Worm (Caenorhabditis elegans) whole organism, young adult: Measurements from ENCODE around the gene kars-1.

Source experiments
- D2030.7 ChIP-seq: fragments of 200-800 bp; sonication (Bioruptor generic); IDR thresholded peaks from 2 replicates; pipeline ENCODE4 v1.3.6; 2022; ENCODE audit warnings: missing genetic modification reagents, missing genetic modification characterization, missing compliant biosample characterization
- F23B12.7 ChIP-seq: sonication (generic microtip); optimal IDR thresholded peaks from 2 replicates; lab custom pipeline; 2017; ENCODE audit warnings: missing genetic modification characterization, mild to moderate bottlenecking, missing compliant biosample characterization, antibody characterized with exemption, moderate library complexity; ENCODE audit not compliant: insufficient read depth
- F33H1.4 ChIP-seq: fragments of 200-800 bp; sonication (Bioruptor generic); IDR thresholded peaks from 2 replicates; pipeline ENCODE4 v1.3.6; 2022; ENCODE audit warnings: missing genetic modification reagents, missing genetic modification characterization, missing compliant biosample characterization
- F37B4.10 ChIP-seq: fragments of 200-800 bp; sonication (Bioruptor generic); IDR thresholded peaks from 2 replicates; pipeline ENCODE4 v1.3.6; 2022; ENCODE audit warnings: missing genetic modification characterization, missing compliant biosample characterization
- F39B2.1 ChIP-seq: fragments of 200-800 bp; sonication (Bioruptor generic); IDR thresholded peaks from 2 replicates; pipeline ENCODE4 v1.3.6; 2022; ENCODE audit warnings: missing genetic modification reagents, missing genetic modification characterization, missing compliant biosample characterization
- F49E8.2 ChIP-seq: sonication (generic microtip); optimal IDR thresholded peaks from 3 replicates; lab custom pipeline; 2017; ENCODE audit warnings: missing genetic modification characterization, mild to moderate bottlenecking, missing compliant biosample characterization, antibody characterized with exemption, moderate library complexity; ENCODE audit not compliant: insufficient read depth
- F55B11.4 ChIP-seq: sonication (generic microtip); optimal IDR thresholded peaks from 2 replicates; lab custom pipeline; 2016; ENCODE audit warnings: missing compliant biosample characterization, missing genetic modification characterization, borderline replicate concordance; ENCODE audit not compliant: insufficient read depth
- K11D2.4 ChIP-seq: fragments of 200-800 bp; sonication (Bioruptor generic); IDR thresholded peaks from 2 replicates; pipeline ENCODE4 v1.3.6; 2022; ENCODE audit warnings: missing genetic modification reagents, missing genetic modification characterization, missing compliant biosample characterization
- K12H6.12 ChIP-seq: fragments of 200-800 bp; sonication (Bioruptor generic); optimal IDR thresholded peaks from 2 replicates; lab custom pipeline; 2018; ENCODE audit warnings: mild to moderate bottlenecking, missing genetic modification characterization, missing compliant biosample characterization
- T07F8.4 ChIP-seq: sonication (generic microtip); optimal IDR thresholded peaks from 2 replicates; lab custom pipeline; 2016; ENCODE audit warnings: mild to moderate bottlenecking, missing genetic modification characterization, moderate library complexity, missing compliant biosample characterization
- atf-7 ChIP-seq: sonication (generic microtip); optimal IDR thresholded peaks from 2 replicates; lab custom pipeline; 2017; ENCODE audit warnings: mild to moderate bottlenecking, missing genetic modification characterization, missing compliant biosample characterization
- attf-3 ChIP-seq: fragments of 200-800 bp; sonication (Bioruptor generic); conservative IDR thresholded peaks from 2 replicates; pipeline ENCODE4 v1.3.6; 2022; ENCODE audit warnings: missing genetic modification reagents, missing genetic modification characterization, missing compliant biosample characterization
- attf-5 ChIP-seq: fragments of 200-800 bp; sonication (Bioruptor generic); optimal IDR thresholded peaks from 2 replicates; lab custom pipeline; 2018; ENCODE audit warnings: mild to moderate bottlenecking, missing genetic modification characterization, missing compliant biosample characterization
- bed-1 ChIP-seq: fragments of 200-800 bp; sonication (Bioruptor generic); IDR thresholded peaks from 2 replicates; pipeline ENCODE4 v1.3.6; 2022; ENCODE audit warnings: missing genetic modification reagents, missing genetic modification characterization, missing compliant biosample characterization
- cebp-1 ChIP-seq, 2 experiments: fragments of 200-800 bp in 1 of 2; sonication (Bioruptor generic) in 1 of 2; sonication (generic microtip) in 1 of 2; IDR thresholded peaks in 1 of 2; optimal IDR thresholded peaks in 1 of 2; 2 replicates each; pipeline versions ENCODE4 v1.3.6 to Lab custom; 2017 to 2022; ENCODE audit warnings: missing compliant biosample characterization in 2 of 2, missing genetic modification characterization in 2 of 2, mild to moderate bottlenecking in 1 of 2, missing genetic modification reagents in 1 of 2, moderate library complexity in 1 of 2
- ceh-27 ChIP-seq: fragments of 200-800 bp; sonication (Bioruptor generic); optimal IDR thresholded peaks from 2 replicates; lab custom pipeline; 2018; ENCODE audit warnings: mild to moderate bottlenecking, missing genetic modification characterization, moderate library complexity, missing compliant biosample characterization
- chd-7 ChIP-seq: sonication (generic microtip); optimal IDR thresholded peaks from 2 replicates; lab custom pipeline; 2016; ENCODE audit warnings: mild to moderate bottlenecking, missing genetic modification characterization, moderate library complexity, missing compliant biosample characterization
- dox-1 ChIP-seq: fragments of 200-800 bp; sonication (Bioruptor generic); IDR thresholded peaks from 2 replicates; pipeline ENCODE4 v1.3.6; 2022; ENCODE audit warnings: missing genetic modification reagents, missing genetic modification characterization, missing compliant biosample characterization
- dpl-1 ChIP-seq: fragments of 150-350 bp; optimal IDR thresholded peaks from 2 replicates; lab custom pipeline; 2014; ENCODE audit warnings: missing biosample characterization, missing genetic modification reagents, missing genetic modification characterization
- him-1 ChIP-seq: sonication (generic microtip); optimal IDR thresholded peaks from 2 replicates; lab custom pipeline; 2016; ENCODE audit warnings: missing genotype, missing genetic modification reagents, missing genetic modification characterization, missing compliant biosample characterization
- hmg-1.2 ChIP-seq: fragments of 200-800 bp; sonication (Bioruptor generic); IDR thresholded peaks from 2 replicates; pipeline ENCODE4 v1.3.6; 2022; ENCODE audit warnings: missing genetic modification reagents, missing genetic modification characterization, missing compliant biosample characterization
- hmg-20 ChIP-seq: fragments of 200-800 bp; sonication (Bioruptor generic); IDR thresholded peaks from 2 replicates; pipeline ENCODE4 v1.3.6; 2022; ENCODE audit warnings: missing genetic modification reagents, missing genetic modification characterization, missing compliant biosample characterization
- hrde-1 ChIP-seq: sonication (generic microtip); optimal IDR thresholded peaks from 2 replicates; lab custom pipeline; 2016; ENCODE audit warnings: missing genetic modification characterization, mild to moderate bottlenecking, missing compliant biosample characterization, moderate library complexity, missing genotype, missing genetic modification reagents, borderline replicate concordance
- let-607 ChIP-seq, 2 experiments: fragments of 200-800 bp in 1 of 2; sonication (Bioruptor generic) in 1 of 2; sonication (generic microtip) in 1 of 2; optimal IDR thresholded peaks; 2 replicates each; lab custom pipeline; 2016 to 2018; ENCODE audit warnings: mild to moderate bottlenecking in 2 of 2, missing compliant biosample characterization in 2 of 2, missing genetic modification characterization in 2 of 2, moderate library complexity in 2 of 2, missing genotype in 1 of 2
- lin-40 ChIP-seq: sonication (generic microtip); optimal IDR thresholded peaks from 2 replicates; lab custom pipeline; 2016; ENCODE audit warnings: missing genetic modification characterization, mild to moderate bottlenecking, missing compliant biosample characterization, missing genotype, missing genetic modification reagents
- lin-54 ChIP-seq: fragments of 200-800 bp; sonication (Bioruptor generic); optimal IDR thresholded peaks from 2 replicates; lab custom pipeline; 2018; ENCODE audit warnings: mild to moderate bottlenecking, missing genetic modification characterization, missing compliant biosample characterization
- lir-1 ChIP-seq: fragments of 200-800 bp; sonication (Bioruptor generic); conservative IDR thresholded peaks from 2 replicates; pipeline ENCODE4 v1.3.6; 2022; ENCODE audit warnings: missing genetic modification reagents, missing genetic modification characterization, missing compliant biosample characterization
- madf-6 ChIP-seq: fragments of 200-800 bp; sonication (Bioruptor generic); IDR thresholded peaks from 2 replicates; pipeline ENCODE4 v1.3.6; 2022; ENCODE audit warnings: missing genetic modification reagents, missing genetic modification characterization, missing compliant biosample characterization
- mcd-1 ChIP-seq: fragments of 200-800 bp; sonication (Bioruptor generic); IDR thresholded peaks from 2 replicates; pipeline ENCODE4 v1.3.6; 2022; ENCODE audit warnings: missing genetic modification reagents, missing genetic modification characterization, missing compliant biosample characterization
- mxl-1 ChIP-seq: sonication (generic microtip); optimal IDR thresholded peaks from 2 replicates; lab custom pipeline; 2016; ENCODE audit warnings: missing genetic modification characterization, missing compliant biosample characterization
- nhr-80 ChIP-seq: sonication (generic microtip); optimal IDR thresholded peaks from 2 replicates; lab custom pipeline; 2016; ENCODE audit warnings: missing genetic modification characterization, missing compliant biosample characterization
- rec-8 ChIP-seq, 2 experiments: sonication (generic microtip); optimal IDR thresholded peaks; 2 replicates each; lab custom pipeline; 2016; ENCODE audit warnings: mild to moderate bottlenecking in 2 of 2, missing genetic modification characterization in 2 of 2, missing genetic modification reagents in 2 of 2, missing genotype in 2 of 2, missing biosample characterization in 1 of 2, missing compliant biosample characterization in 1 of 2, moderate library complexity in 1 of 2
- snpc-4 ChIP-seq, 5 experiments: fragments of 150-350 bp in 1 of 5; sonication (generic microtip) in 4 of 5; optimal IDR thresholded peaks; 2 replicates each; lab custom pipeline; 2014 to 2018; ENCODE audit warnings: missing genetic modification characterization in 5 of 5, missing biosample characterization in 3 of 5, antibody characterized with exemption in 2 of 5, mild to moderate bottlenecking in 2 of 5, missing compliant biosample characterization in 2 of 5, missing genotype in 2 of 5, moderate library complexity in 2 of 5, missing genetic modification reagents in 1 of 5
- somi-1 ChIP-seq: fragments of 200-800 bp; sonication (Bioruptor generic); optimal IDR thresholded peaks from 2 replicates; lab custom pipeline; 2018; ENCODE audit warnings: mild to moderate bottlenecking, missing genetic modification characterization, missing compliant biosample characterization
- sptf-2 ChIP-seq: fragments of 200-800 bp; sonication (Bioruptor generic); optimal IDR thresholded peaks from 2 replicates; lab custom pipeline; 2018; ENCODE audit warnings: mild to moderate bottlenecking, missing genetic modification characterization, missing compliant biosample characterization
- tbp1 ChIP-seq: fragments of 200-800 bp; sonication (Bioruptor generic); optimal IDR thresholded peaks from 2 replicates; lab custom pipeline; 2018; ENCODE audit warnings: mild to moderate bottlenecking, missing genetic modification characterization, missing compliant biosample characterization
- unc-130 ChIP-seq: sonication (generic microtip); optimal IDR thresholded peaks from 2 replicates; lab custom pipeline; 2016; ENCODE audit warnings: missing genetic modification reagents, missing genetic modification characterization, missing compliant biosample characterization
- ztf-18 ChIP-seq: sonication (generic microtip); optimal IDR thresholded peaks from 2 replicates; lab custom pipeline; 2016; ENCODE audit warnings: missing genotype, mild to moderate bottlenecking, missing genetic modification characterization, missing compliant biosample characterization
- ztf-22 ChIP-seq: fragments of 200-800 bp; sonication (Bioruptor generic); optimal IDR thresholded peaks from 2 replicates; lab custom pipeline; 2018; ENCODE audit warnings: mild to moderate bottlenecking, missing genetic modification characterization, moderate library complexity, missing compliant biosample characterization
- ztf-28 ChIP-seq: fragments of 200-800 bp; sonication (Bioruptor generic); IDR thresholded peaks from 2 replicates; pipeline ENCODE4 v1.3.6; 2022; ENCODE audit warnings: missing genetic modification reagents, missing genetic modification characterization, missing compliant biosample characterization

The kars-1 gene

ce11 chrII:7024897-7025852 is 47.0 kb downstream of the kars-1 start, which contains the start of gene znf-598 (continued):
- TF ChIP-seq ztf-22 (GFP tag; lab: Kevin White, UChicago) (no peak), D2030.7 (GFP tag; lab: Robert Waterston, UW) (peak; percentile 34; the same call in 1 of the 2 replicates), mxl-1 (tag; lab: Kevin White, UChicago) (no peak), hmg-1.2 (GFP tag; lab: Robert Waterston, UW) (peak; percentile 35), K12H6.12 (tag; lab: Kevin White, UChicago) (no peak), F23B12.7 (no peak), madf-6 (peak; percentile 82), F37B4.10 (GFP tag; lab: Robert Waterston, UW) (no peak), unc-130 (GFP tag; lab: Kevin White, UChicago) (no peak), ztf-28 (GFP tag; lab: Robert Waterston, UW) (no peak), dpl-1 (no peak), let-607 (tag; optimal IDR thresholded peaks at IDR 0.05; lab: Kevin White, UChicago) (peak; percentile 66 to 73), T07F8.4 (tag; lab: Kevin White, UChicago) (no peak), somi-1 (GFP tag; lab: Kevin White, UChicago) (no peak), mcd-1 (GFP tag; lab: Robert Waterston, UW) (peak; percentile 86), lin-40 (tag; lab: Kevin White, UChicago) (peak; percentile 12), ztf-18 (tag; lab: Kevin White, UChicago) (peak; percentile 40), cebp-1 (GFP tag; IDR thresholded peaks at IDR 0.05; lab: Robert Waterston, UW) (no peak), cebp-1 (tag; optimal IDR thresholded peaks at IDR 0.05; lab: Kevin White, UChicago) (peak; percentile 81), bed-1 (no peak), hmg-20 (no peak), dox-1 (GFP tag; lab: Robert Waterston, UW) (0 out of 2 replicates have a peak, but pooled peaks have one; percentile 25), him-1 (tag; lab: Kevin White, UChicago) (no peak)

ce11 chrII:7022370-7023001 is 49.7 kb downstream of the kars-1 start, which contains the start of the genes lst-6 and lst-5:
Gene lst-6, minus strand, starts transcription at chrII:7022509.
Gene lst-5, plus strand, starts transcription at chrII:7022913.
- TF ChIP-seq snpc-4 (GFP tag; optimal IDR thresholded peaks at IDR 0.05; lab: Kevin White, UChicago) (no peak), snpc-4 (tag; optimal IDR thresholded peaks at IDR 0.05; lab: Kevin White, UChicago) (peak in 2 of 4 experiments; percentile 10 to 46), rec-8 (tag; optimal IDR thresholded peaks at IDR 0.05; lab: Kevin White, UChicago) (no peak), K11D2.4 (no peak), lin-54 (peak; percentile 17), ceh-27 (GFP tag; lab: Kevin White, UChicago) (no peak), nhr-80 (tag; lab: Kevin White, UChicago) (peak; percentile 69), ztf-22 (GFP tag; lab: Kevin White, UChicago) (no peak), hrde-1 (no peak), mxl-1 (tag; lab: Kevin White, UChicago) (no peak), atf-7 (tag; lab: Kevin White, UChicago) (peak; percentile 57), chd-7 (no peak), tbp1 (GFP tag; lab: Kevin White, UChicago) (no peak), attf-5 (GFP tag; lab: Kevin White, UChicago) (peak; percentile 56), ztf-18 (tag; lab: Kevin White, UChicago) (peak; percentile 90), F49E8.2 (tag; lab: Kevin White, UChicago) (no peak), attf-3 (GFP tag; lab: Robert Waterston, UW) (peak; percentile 49; the same call in 1 of the 2 replicates), F39B2.1 (GFP tag; lab: Robert Waterston, UW) (no peak), sptf-2 (GFP tag; lab: Kevin White, UChicago) (no peak), mcd-1 (GFP tag; lab: Robert Waterston, UW) (peak; percentile 76), hmg-1.2 (GFP tag; lab: Robert Waterston, UW) (peak; percentile 25; the same call in 1 of the 2 replicates), F55B11.4 (tag; lab: Kevin White, UChicago) (no peak), F33H1.4 (GFP tag; lab: Robert Waterston, UW) (peak; percentile 16; the same call in 1 of the 2 replicates), lin-40 (tag; lab: Kevin White, UChicago) (peak; percentile 41), dox-1 (GFP tag; lab: Robert Waterston, UW) (0 out of 2 replicates have a peak, but pooled peaks have one; percentile 33), lir-1 (GFP tag; lab: Robert Waterston, UW) (no peak), cebp-1 (GFP tag; IDR thresholded peaks at IDR 0.05; lab: Robert Waterston, UW) (no peak), cebp-1 (tag; optimal IDR thresholded peaks at IDR 0.05; lab: Kevin White, UChicago) (peak; percentile 54)
